Worm (Caenorhabditis elegans): ENCODE data around the gene scl-26.
A peak's percentile ranks its signal among the peaks of the same experiment; 100 is the strongest.

scl-26 gene

DNA sequence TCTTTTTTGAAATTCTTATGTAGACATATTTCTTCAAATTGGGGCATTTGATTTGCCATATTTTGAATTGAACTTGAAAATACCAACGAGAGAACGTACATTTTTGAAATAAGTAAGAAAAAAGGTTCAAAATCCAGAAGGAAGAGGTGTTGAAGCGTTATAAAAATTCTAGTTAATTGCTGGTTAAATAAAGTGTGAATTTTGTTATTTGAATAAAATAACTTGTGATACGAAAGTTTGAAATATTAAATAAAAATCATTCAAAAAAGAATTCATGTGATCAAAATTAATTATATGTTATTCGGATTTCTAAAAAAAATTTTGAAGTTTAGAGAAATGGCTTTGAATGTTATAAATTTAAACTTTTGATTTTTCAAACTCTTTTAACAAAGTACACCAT, 1.2 kb downstream of the scl-26 start, which contains the start of gene C50E3.9:
TSS of gene C50E3.9 (minus strand) at position 101 of the 400 bp plus-strand sequence.
- TF ChIP-seq pha-4 (tag; optimal IDR thresholded peaks at IDR 0.05): no peak
- no peak for TF ChIP-seq ama-1 (optimal IDR thresholded peaks at IDR 0.05)
- no peak for TF ChIP-seq nhr-12 (tag; optimal IDR thresholded peaks at IDR 0.05)
- no peak for TF ChIP-seq lsy-12 (tag; optimal IDR thresholded peaks at IDR 0.05)

DNA sequence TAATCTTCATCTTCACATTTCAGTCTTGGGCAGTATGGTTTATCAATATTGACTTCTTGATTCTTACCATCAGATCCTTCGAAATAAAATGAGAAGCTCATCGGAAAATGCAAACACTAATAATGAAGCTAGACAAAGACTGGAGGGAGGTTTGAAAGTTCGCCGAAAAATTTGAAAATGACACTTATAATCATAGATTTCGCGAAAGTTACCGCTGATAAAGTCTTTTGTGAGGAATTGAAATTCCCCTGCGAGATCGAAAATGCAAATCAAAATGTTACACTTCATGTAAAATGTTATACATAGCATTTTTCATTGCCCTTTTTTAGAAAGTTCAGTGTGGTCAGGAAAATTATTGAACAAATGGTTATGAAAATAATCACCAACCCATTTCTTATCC, 3.1 kb downstream of the scl-26 start, which contains the start of gene C50E3.7:
TSS of gene C50E3.7 (minus strand) at position 101 of the 400 bp plus-strand sequence.
- TF ChIP-seq nhr-28 (tag; optimal IDR thresholded peaks at IDR 0.05) (no peak), ceh-28 (tag; optimal IDR thresholded peaks at IDR 0.05) (no peak), nhr-237 (tag; optimal IDR thresholded peaks at IDR 0.05) (no peak), ZK546.5 (tag; optimal IDR thresholded peaks at IDR 0.05) (no peak), mml-1 (tag; optimal IDR thresholded peaks at IDR 0.05) (no peak), egl-5 (tag; optimal IDR thresholded peaks at IDR 0.05) (no peak), nhr-23 (tag; optimal IDR thresholded peaks at IDR 0.05) (no peak), snpc-4 (tag; optimal IDR thresholded peaks at IDR 0.05) (no peak), ceh-16 (tag; optimal IDR thresholded peaks at IDR 0.05) (no peak), nhr-77 (tag; optimal IDR thresholded peaks at IDR 0.05) (no peak), jun-1 (tag; optimal IDR thresholded peaks at IDR 0.05) (no peak)

DNA sequence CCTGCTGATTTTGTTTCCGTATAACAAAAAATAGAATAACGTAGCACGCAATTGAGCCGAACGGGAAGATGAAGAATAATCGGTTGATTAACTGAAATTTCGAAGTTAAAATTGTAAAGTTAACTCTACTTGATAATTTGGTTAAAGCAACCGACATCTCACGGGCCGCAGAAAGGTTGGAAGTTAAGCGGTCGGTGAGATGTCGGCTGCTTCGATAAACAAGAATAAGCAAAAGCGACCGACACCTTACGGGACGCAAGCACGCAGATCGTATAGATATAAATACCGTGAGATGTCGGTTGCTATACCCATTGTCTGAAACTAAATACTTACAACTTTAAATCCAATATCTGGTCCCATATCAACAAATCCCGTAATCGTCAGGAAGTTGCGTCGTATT, 6.2 kb downstream of the scl-26 start:
- no peak for TF ChIP-seq mml-1 (tag; optimal IDR thresholded peaks at IDR 0.05)
- no peak for TF ChIP-seq lsy-12 (tag; optimal IDR thresholded peaks at IDR 0.05)
- TF ChIP-seq snpc-4 (tag; optimal IDR thresholded peaks at IDR 0.05): peak; percentile 6
- no peak for TF ChIP-seq nhr-43 (tag; optimal IDR thresholded peaks at IDR 0.05; ENCODE audit: poor library complexity, severe bottlenecking)
- no peak for TF ChIP-seq R02D3.7 (tag; optimal IDR thresholded peaks at IDR 0.05)

DNA sequence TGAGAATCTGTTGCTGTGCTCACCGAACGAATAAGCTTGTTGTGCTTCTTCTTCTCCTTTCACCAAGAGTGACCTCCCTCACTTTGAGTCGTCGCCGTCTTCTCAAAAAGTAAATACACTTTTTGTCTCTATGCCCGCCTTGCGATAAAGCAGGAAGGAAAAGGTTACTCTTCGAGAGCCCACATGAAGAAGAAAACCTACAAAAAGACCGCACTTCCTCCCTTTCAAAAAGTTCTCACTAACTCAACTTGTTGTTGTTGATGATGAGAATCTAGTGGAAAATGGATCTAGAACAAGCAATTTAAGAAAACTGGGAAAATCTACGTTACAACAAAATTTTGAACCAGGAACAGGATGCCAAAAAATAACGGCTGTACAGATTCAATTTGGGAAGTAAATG, 10.9 kb downstream of the scl-26 start, which contains the start of gene C50E3.6:
TSS of gene C50E3.6 (minus strand) at position 101 of the 400 bp plus-strand sequence.
- TF ChIP-seq daf-12 (tag; optimal IDR thresholded peaks at IDR 0.05) (no peak), nhr-77 (tag; optimal IDR thresholded peaks at IDR 0.05) (no peak), mml-1 (tag; optimal IDR thresholded peaks at IDR 0.05) (no peak), egl-5 (tag; optimal IDR thresholded peaks at IDR 0.05) (no peak), unc-62 (GFP tag; optimal IDR thresholded peaks at IDR 0.05) (no peak), nhr-67 (tag; optimal IDR thresholded peaks at IDR 0.05) (no peak), zag-1 (tag; optimal IDR thresholded peaks at IDR 0.05) (no peak), nhr-28 (tag; optimal IDR thresholded peaks at IDR 0.05) (no peak), ceh-28 (tag; optimal IDR thresholded peaks at IDR 0.05) (no peak), nhr-43 (tag; optimal IDR thresholded peaks at IDR 0.05; ENCODE audit: poor library complexity, severe bottlenecking) (no peak), nhr-11 (tag; optimal IDR thresholded peaks at IDR 0.05) (no peak), jun-1 (tag; optimal IDR thresholded peaks at IDR 0.05) (no peak), aly-2 (tag; optimal IDR thresholded peaks at IDR 0.05) (no peak), lin-15B (tag; optimal IDR thresholded peaks at IDR 0.05) (no peak), hmg-11 (tag; optimal IDR thresholded peaks at IDR 0.05) (no peak)

DNA sequence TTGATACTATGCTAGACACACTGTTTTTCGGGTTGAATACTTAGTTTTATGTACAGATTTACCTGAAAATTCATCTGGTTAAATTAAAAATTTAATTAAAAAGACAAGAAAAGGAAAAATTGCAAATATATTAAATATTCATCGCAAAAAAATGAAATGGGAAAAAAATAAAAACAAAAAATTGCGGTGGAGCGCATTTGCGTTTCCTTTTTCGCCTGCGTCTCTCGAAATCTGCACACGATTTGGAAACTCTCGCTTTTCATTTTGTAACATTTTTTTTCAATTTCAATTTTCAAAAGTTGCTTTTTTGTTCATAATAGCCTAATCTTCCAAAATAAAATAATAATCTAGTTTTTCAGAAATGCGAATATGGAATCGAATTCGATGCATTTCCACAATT, 13.7 kb downstream of the scl-26 start, which contains the start of the genes F19F10.11 and C50E3.5:
TSS of gene F19F10.11 (minus strand) at position 68 of the 400 bp plus-strand sequence.
TSS of gene C50E3.5 (plus strand) at position 360 of the 400 bp plus-strand sequence.
- TF ChIP-seq hmg-11 (tag; optimal IDR thresholded peaks at IDR 0.05) (peak; percentile 74), egl-5 (tag; optimal IDR thresholded peaks at IDR 0.05) (no peak), mdl-1 (tag; optimal IDR thresholded peaks at IDR 0.05) (no peak), nfya-1 (tag; optimal IDR thresholded peaks at IDR 0.05; ENCODE audit: insufficient read depth) (peak; percentile 70), nhr-67 (tag; optimal IDR thresholded peaks at IDR 0.05) (no peak), pha-4 (tag; optimal IDR thresholded peaks at IDR 0.05) (peak; percentile 79), elt-2 (tag; optimal IDR thresholded peaks at IDR 0.05) (peak; percentile 7), nhr-23 (tag; optimal IDR thresholded peaks at IDR 0.05) (peak; percentile 43), lin-15B (tag; optimal IDR thresholded peaks at IDR 0.05) (peak; percentile 70), nhr-43 (tag; optimal IDR thresholded peaks at IDR 0.05; ENCODE audit: poor library complexity, severe bottlenecking) (peak; percentile 42), ama-1 (optimal IDR thresholded peaks at IDR 0.05) (no peak), nhr-11 (tag; optimal IDR thresholded peaks at IDR 0.05) (no peak), snpc-4 (tag; optimal IDR thresholded peaks at IDR 0.05) (peak; percentile 44), unc-39 (tag; optimal IDR thresholded peaks at IDR 0.05) (no peak), R02D3.7 (tag; optimal IDR thresholded peaks at IDR 0.05) (no peak)

DNA sequence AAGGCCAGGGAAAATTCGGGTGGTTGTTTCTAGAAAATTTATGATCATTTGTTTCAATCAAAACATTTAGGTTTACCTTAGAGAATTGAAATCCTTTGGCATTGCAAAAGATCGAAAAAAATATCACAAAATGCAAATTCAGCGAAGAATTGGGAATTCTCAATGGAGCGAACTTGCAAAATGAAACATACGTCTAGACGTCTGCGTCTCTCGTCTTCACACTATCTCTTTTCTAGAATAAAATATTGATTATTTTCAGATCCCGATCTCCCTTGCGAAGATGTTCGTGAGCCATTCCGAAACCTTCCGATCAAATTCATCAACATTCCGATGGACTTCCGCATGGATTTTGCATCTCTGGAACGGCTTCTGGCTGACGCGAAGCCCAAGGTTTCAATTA, 21.0 kb downstream of the scl-26 start, which contains the start of gene ets-6:
TSS of gene ets-6 (minus strand) at position 169 of the 400 bp plus-strand sequence.
- peak; percentile 61 for TF ChIP-seq nfya-1 (tag; optimal IDR thresholded peaks at IDR 0.05; ENCODE audit: insufficient read depth)
- TF ChIP-seq mdl-1 (tag; optimal IDR thresholded peaks at IDR 0.05): no peak
- TF ChIP-seq egl-5 (tag; optimal IDR thresholded peaks at IDR 0.05): peak; percentile 18
- peak; percentile 45 for TF ChIP-seq snpc-4 (tag; optimal IDR thresholded peaks at IDR 0.05)
- TF ChIP-seq elt-3 (tag; optimal IDR thresholded peaks at IDR 0.05): no peak
- TF ChIP-seq pqm-1 (tag; optimal IDR thresholded peaks at IDR 0.05): peak; percentile 23
- TF ChIP-seq hmg-11 (tag; optimal IDR thresholded peaks at IDR 0.05): peak; percentile 46
- peak; percentile 61 for TF ChIP-seq nhr-23 (tag; optimal IDR thresholded peaks at IDR 0.05)
- peak; percentile 85 for TF ChIP-seq ceh-28 (tag; optimal IDR thresholded peaks at IDR 0.05)
- TF ChIP-seq nhr-11 (tag; optimal IDR thresholded peaks at IDR 0.05): no peak
- TF ChIP-seq nhr-67 (tag; optimal IDR thresholded peaks at IDR 0.05): no peak
- peak; percentile 32 for TF ChIP-seq nhr-25 (tag; optimal IDR thresholded peaks at IDR 0.05)
- no peak for TF ChIP-seq unc-62 (GFP tag; optimal IDR thresholded peaks at IDR 0.05)
- TF ChIP-seq pha-4 (tag; optimal IDR thresholded peaks at IDR 0.05): peak; percentile 69
- TF ChIP-seq eor-1 (tag; optimal IDR thresholded peaks at IDR 0.05): no peak
- TF ChIP-seq ama-1 (optimal IDR thresholded peaks at IDR 0.05): no peak
- TF ChIP-seq lin-15B (tag; optimal IDR thresholded peaks at IDR 0.05): peak; percentile 73
- peak; percentile 31 for TF ChIP-seq R02D3.7 (tag; optimal IDR thresholded peaks at IDR 0.05)
- TF ChIP-seq aly-2 (tag; optimal IDR thresholded peaks at IDR 0.05): no peak

Data from whole organism, L3 larva.